Worm (Caenorhabditis elegans) whole organism, L4 larva: ENCODE data around the gene exos-4.2.
A peak's percentile ranks its signal among the peaks of the same experiment; 100 is the strongest.

ENCODE experiments used
- R02D3.7 ChIP-seq: fragments of 150-350 bp; sonication (generic microtip); optimal IDR thresholded peaks from 3 replicates; lab custom pipeline; 2014; ENCODE audit warnings: missing biosample characterization, missing genetic modification characterization
- ZK337.2 ChIP-seq: fragments of 200-800 bp; sonication (Bioruptor generic); IDR thresholded peaks from 2 replicates; pipeline ENCODE4 v1.3.6; 2022; ENCODE audit warnings: missing genetic modification reagents, missing genetic modification characterization, missing compliant biosample characterization
- ceh-82 ChIP-seq: sonication (generic microtip); optimal IDR thresholded peaks from 2 replicates; lab custom pipeline; 2017; ENCODE audit warnings: missing biosample characterization, missing genetic modification characterization
- daf-12 ChIP-seq: fragments of 150-350 bp; optimal IDR thresholded peaks from 2 replicates; lab custom pipeline; 2014; ENCODE audit warnings: missing biosample characterization, missing genetic modification reagents, missing genetic modification characterization
- fkh-10 ChIP-seq: fragments of 150-350 bp; optimal IDR thresholded peaks from 2 replicates; lab custom pipeline; 2014; ENCODE audit warnings: missing biosample characterization, missing genetic modification reagents, missing genetic modification characterization
- hif-1 ChIP-seq, 2 experiments: sonication (generic microtip); optimal IDR thresholded peaks; 2 replicates each; lab custom pipeline; 2016 to 2017; ENCODE audit warnings: missing compliant biosample characterization in 2 of 2, missing genetic modification characterization in 2 of 2, missing genetic modification reagents in 2 of 2, missing genotype in 2 of 2, mild to moderate bottlenecking in 1 of 2
- lin-38 ChIP-seq: fragments of 200-800 bp; sonication (Bioruptor generic); IDR thresholded peaks from 2 replicates; pipeline ENCODE4 v1.3.6; 2022; ENCODE audit warnings: missing genetic modification reagents, missing genetic modification characterization, missing compliant biosample characterization
- nhr-102 ChIP-seq: sonication (generic microtip); optimal IDR thresholded peaks from 2 replicates; lab custom pipeline; 2016; ENCODE audit warnings: mild to moderate bottlenecking, missing genetic modification characterization, moderate library complexity, missing compliant biosample characterization
- nhr-25 ChIP-seq: sonication (generic microtip); optimal IDR thresholded peaks from 2 replicates; lab custom pipeline; 2017; ENCODE audit warnings: missing genetic modification characterization, mild to moderate bottlenecking, missing compliant biosample characterization, antibody characterized with exemption, moderate library complexity, borderline replicate concordance; ENCODE audit not compliant: insufficient read depth
- php-3 ChIP-seq: fragments of 200-800 bp; sonication (Bioruptor generic); IDR thresholded peaks from 2 replicates; pipeline ENCODE4 v1.3.6; 2022; ENCODE audit warnings: missing genetic modification reagents, missing genetic modification characterization, missing compliant biosample characterization
- pqm-1 ChIP-seq: sonication (generic microtip); optimal IDR thresholded peaks from 2 replicates; lab custom pipeline; 2017; ENCODE audit warnings: missing biosample characterization, missing genetic modification characterization
- saeg-2 ChIP-seq: fragments of 200-800 bp; sonication (Bioruptor generic); IDR thresholded peaks from 2 replicates; pipeline ENCODE4 v1.3.6; 2022; ENCODE audit warnings: missing genetic modification reagents, missing genetic modification characterization, missing compliant biosample characterization
- skn-1 ChIP-seq: fragments of 150-350 bp; optimal IDR thresholded peaks from 2 replicates; lab custom pipeline; 2014; ENCODE audit warnings: missing biosample characterization, missing genetic modification characterization
- unc-62 ChIP-seq, 3 experiments: fragments of 150-350 bp in 1 of 3; sonication (generic microtip); optimal IDR thresholded peaks in 2 of 3; peaks in 1 of 3; 1 replicate in 1 of 3; 2 replicates in 2 of 3; lab custom pipeline; 2014 to 2017; ENCODE audit warnings: missing biosample characterization in 3 of 3, missing genetic modification characterization in 3 of 3, missing genetic modification reagents in 3 of 3, missing genotype in 1 of 3

DNA sequence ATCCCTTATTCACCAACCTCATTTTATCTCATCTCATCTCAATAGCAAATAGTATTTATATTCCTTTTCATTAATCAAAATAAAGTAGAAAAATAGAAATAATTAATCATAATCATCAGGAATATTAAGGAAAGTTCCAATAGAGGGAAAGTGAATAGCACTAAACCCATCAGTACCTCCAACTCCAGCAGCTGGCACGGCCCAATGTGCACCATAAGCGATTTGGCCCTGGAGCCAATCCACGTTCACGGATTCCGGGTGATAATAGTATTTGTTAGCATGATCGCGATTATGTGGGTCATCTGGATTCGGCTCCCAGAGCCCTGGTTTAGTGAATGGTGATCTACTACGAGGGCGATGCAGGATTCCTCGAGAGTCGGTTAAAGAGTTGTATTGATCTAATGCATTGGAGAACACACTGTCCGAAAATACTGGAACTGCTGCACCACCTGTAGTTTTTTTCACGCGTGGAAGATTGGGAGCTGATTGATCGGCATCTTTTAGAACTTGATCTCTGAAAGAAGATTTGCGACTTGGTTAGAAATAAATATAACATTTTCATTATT, 24.2 kb upstream of the exos-4.2 start:
- TF ChIP-seq saeg-2 (GFP tag; lab: Robert Waterston, UW) = peak; percentile 88
- TF ChIP-seq ceh-82 = no peak
- peak; percentile 82 for TF ChIP-seq lin-38 (GFP tag; lab: Robert Waterston, UW)
- TF ChIP-seq ZK337.2 = peak; percentile 73
- peak; percentile 55 to 96 for TF ChIP-seq hif-1 (tag; optimal IDR thresholded peaks at IDR 0.05; lab: Kevin White, UChicago)
- peak; percentile 84 for TF ChIP-seq nhr-25 (tag; lab: Kevin White, UChicago)
- TF ChIP-seq R02D3.7 = no peak
- TF ChIP-seq pqm-1 (tag; lab: Kevin White, UChicago) = peak; percentile 5
- TF ChIP-seq daf-12 (tag; lab: Kevin White, UChicago) = no peak
- TF ChIP-seq skn-1 (tag; lab: Kevin White, UChicago) = peak; percentile 20
- TF ChIP-seq php-3 (GFP tag; lab: Robert Waterston, UW) = peak; percentile 94
- TF ChIP-seq nhr-102 = peak; percentile 92
- no peak for TF ChIP-seq unc-62 (GFP tag; optimal IDR thresholded peaks at IDR 0.05 in 1 of 2; lab: Kevin White, UChicago)
- no peak for TF ChIP-seq unc-62 (tag; optimal IDR thresholded peaks at IDR 0.05; lab: Kevin White, UChicago)
- no peak for TF ChIP-seq fkh-10 (GFP tag; lab: Kevin White, UChicago)
